Worm (Caenorhabditis elegans): Measurements from ENCODE around the gene T02B11.3.
"Not testable (repeated sequence)": the region's sequence is repeated elsewhere in the genome, so short reads cannot be mapped to it uniquely, and the experiment has no call there.

Gene T02B11.3

ce11 chrV:843118-843517 lies 23.5 kb downstream of the T02B11.3 start, which contains the start of gene K09C6.8:
Gene K09C6.8, minus strand, starts transcription at chrV:843218.
- not testable (repeated sequence) for TF ChIP-seq dpl-1 (GFP tag; optimal IDR thresholded peaks at IDR 0.05); bed-1 (GFP tag; IDR thresholded peaks at IDR 0.05); aptf-2 (GFP tag; conservative IDR thresholded peaks at IDR 0.05)

- TF ChIP-seq D2030.7 (GFP tag; IDR thresholded peaks at IDR 0.05), result 0 out of 2 replicates have a peak, but pooled peaks have one; percentile 14
- TF ChIP-seq F10E7.11 (tag; optimal IDR thresholded peaks at IDR 0.05), result no peak
- TF ChIP-seq mcd-1 (GFP tag; IDR thresholded peaks at IDR 0.05), result peak; percentile 59; the same call in 1 of the 2 replicates
- TF ChIP-seq egrh-3 (GFP tag; IDR thresholded peaks at IDR 0.05), result peak; percentile 100
- TF ChIP-seq pbrm-1 (GFP tag; IDR thresholded peaks at IDR 0.05), result no peak
- TF ChIP-seq Y53F4B.3 (GFP tag; IDR thresholded peaks at IDR 0.05), result no peak
- no peak for TF ChIP-seq ztf-28 (GFP tag; IDR thresholded peaks at IDR 0.05)
- no peak for TF ChIP-seq K12H6.12 (tag; optimal IDR thresholded peaks at IDR 0.05)
- peak; percentile 89 for TF ChIP-seq zfh-2 (GFP tag; conservative IDR thresholded peaks at IDR 0.05)
- no peak for TF ChIP-seq gei-17 (GFP tag; optimal IDR thresholded peaks at IDR 0.05)
Measured at ce11 chrV:842611-843010, 24.0 kb downstream of the T02B11.3 start.

ce11 chrV:838984-839471 lies 27.6 kb downstream of the T02B11.3 start, which contains the start of the genes K09C6.7 and K09C6.10:
Gene K09C6.7, minus strand, starts transcription at chrV:839084.
Gene K09C6.10, plus strand, starts transcription at chrV:839421.
- not testable (repeated sequence) for TF ChIP-seq somi-1 (GFP tag; optimal IDR thresholded peaks at IDR 0.05); lin-26 (GFP tag; IDR thresholded peaks at IDR 0.05); nfyb-1 (GFP tag; IDR thresholded peaks at IDR 0.05)

DNA sequence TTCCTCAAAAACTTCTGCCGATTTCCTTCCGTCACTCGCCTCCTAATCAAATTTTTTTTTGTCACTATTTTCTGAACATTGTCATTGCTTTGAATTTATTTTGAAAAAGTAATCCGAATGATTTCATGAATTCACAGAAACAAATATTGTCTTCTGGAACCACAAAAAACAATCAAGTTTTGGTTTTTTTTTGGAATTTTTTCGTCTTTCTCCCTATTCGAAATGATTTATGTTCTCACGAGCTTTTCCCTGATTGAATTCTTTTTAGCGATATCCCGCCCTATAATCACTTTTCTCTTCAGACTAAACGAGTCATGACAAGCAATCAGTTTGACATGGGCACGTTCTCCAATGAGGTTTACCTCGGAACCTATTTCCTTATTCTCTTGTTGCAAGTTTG lies 33.3 kb downstream of the T02B11.3 start, which contains the start of gene F41H8.1:
Gene F41H8.1 (plus strand): TSS at position 301 of the 400 bp plus-strand sequence.
- TF ChIP-seq F55B11.4 (tag; optimal IDR thresholded peaks at IDR 0.05; ENCODE audit: borderline replicate concordance, insufficient read depth), result no peak
- no peak for TF ChIP-seq gei-17 (GFP tag; optimal IDR thresholded peaks at IDR 0.05)
- TF ChIP-seq mel-28 (tag; optimal IDR thresholded peaks at IDR 0.05; ENCODE audit: borderline replicate concordance), result no peak
- TF ChIP-seq C06A6.2 (GFP tag; conservative IDR thresholded peaks at IDR 0.05), result no peak
- TF ChIP-seq mes-4 (tag; optimal IDR thresholded peaks at IDR 0.05), result no peak
- no peak for TF ChIP-seq F37B4.10 (GFP tag; IDR thresholded peaks at IDR 0.05)
- no peak for TF ChIP-seq C17E4.6 (GFP tag; IDR thresholded peaks at IDR 0.05)
- no peak for TF ChIP-seq die-1 (tag; optimal IDR thresholded peaks at IDR 0.05)

ce11 chrV:826097-826496 lies 40.5 kb downstream of the T02B11.3 start, which contains the start of gene F41H8.2:
Gene F41H8.2, plus strand, starts transcription at chrV:826397.
- TF ChIP-seq ceh-27 (GFP tag; optimal IDR thresholded peaks at IDR 0.05), result no peak
- TF ChIP-seq cebp-2 (GFP tag; IDR thresholded peaks at IDR 0.05), result no peak

- not testable (repeated sequence) for TF ChIP-seq Y53F4B.3 (GFP tag; IDR thresholded peaks at IDR 0.05); lsl-1 (GFP tag; optimal IDR thresholded peaks at IDR 0.05); lin-35 (GFP tag; optimal IDR thresholded peaks at IDR 0.05)
Measured at ce11 chrV:822922-823321, 43.7 kb downstream of the T02B11.3 start, which contains the start of gene srx-31. Gene srx-31, minus strand, starts transcription at chrV:823022.

ce11 chrV:820629-821028 lies 46.0 kb downstream of the T02B11.3 start, which contains the start of gene srx-32:
Gene srx-32, minus strand, starts transcription at chrV:820729.
- not testable (repeated sequence) for TF ChIP-seq F22D6.2, xnd-1, nhr-27 (tag; optimal IDR thresholded peaks at IDR 0.05)
